Worm (Caenorhabditis elegans) whole organism, mixed stage, embryonic: ENCODE measurements around the gene Y2H9A.6.
"Not testable (repeated sequence)": the region's sequence is repeated elsewhere in the genome, so short reads cannot be mapped to it uniquely, and the experiment has no call there.

Experiments
- M03D4.4 ChIP-seq: sonication (generic microtip); optimal IDR thresholded peaks from 2 replicates; lab custom pipeline; 2017; ENCODE audit warnings: mild to moderate bottlenecking, missing genetic modification characterization, missing compliant biosample characterization
- bed-3 ChIP-seq: fragments of 200-800 bp; sonication (Bioruptor generic); optimal IDR thresholded peaks from 3 replicates; lab custom pipeline; 2018; ENCODE audit warnings: mild to moderate bottlenecking, missing genetic modification characterization, moderate library complexity, missing compliant biosample characterization
- blmp-1 ChIP-seq: fragments of 150-350 bp; optimal IDR thresholded peaks from 2 replicates; lab custom pipeline; 2014; ENCODE audit warnings: missing biosample characterization, missing genetic modification characterization
- ceh-39 ChIP-seq: fragments of 150-350 bp; optimal IDR thresholded peaks from 2 replicates; lab custom pipeline; 2014; ENCODE audit warnings: missing biosample characterization, missing genetic modification characterization
- ceh-43 ChIP-seq: fragments of 200-800 bp; sonication (Bioruptor generic); optimal IDR thresholded peaks from 2 replicates; lab custom pipeline; 2018; ENCODE audit warnings: mild to moderate bottlenecking, missing genetic modification characterization, moderate library complexity, missing compliant biosample characterization
- ceh-83 ChIP-seq: fragments of 200-800 bp; sonication (Bioruptor generic); optimal IDR thresholded peaks from 2 replicates; lab custom pipeline; 2018; ENCODE audit warnings: mild to moderate bottlenecking, missing genetic modification characterization, missing compliant biosample characterization
- ces-1 ChIP-seq: fragments of 150-350 bp; optimal IDR thresholded peaks from 2 replicates; lab custom pipeline; 2014; ENCODE audit warnings: missing biosample characterization, missing genetic modification reagents, missing genetic modification characterization
- cnd-1 ChIP-seq: fragments of 200-800 bp; sonication (Bioruptor generic); optimal IDR thresholded peaks from 2 replicates; lab custom pipeline; 2018; ENCODE audit warnings: mild to moderate bottlenecking, missing genetic modification characterization, missing compliant biosample characterization
- drap-1 ChIP-seq: fragments of 200-800 bp; sonication (Bioruptor generic); optimal IDR thresholded peaks from 3 replicates; lab custom pipeline; 2018; ENCODE audit warnings: mild to moderate bottlenecking, missing genetic modification characterization, missing compliant biosample characterization
- elt-1 ChIP-seq: sonication (generic microtip); optimal IDR thresholded peaks from 2 replicates; lab custom pipeline; 2017; ENCODE audit warnings: missing genetic modification characterization, mild to moderate bottlenecking, missing compliant biosample characterization, antibody characterized with exemption, moderate library complexity, borderline replicate concordance; ENCODE audit not compliant: insufficient read depth
- elt-3 ChIP-seq: fragments of 150-350 bp; optimal IDR thresholded peaks from 2 replicates; lab custom pipeline; 2014; ENCODE audit warnings: missing biosample characterization, missing genetic modification characterization
- flh-1 ChIP-seq: fragments of 200-800 bp; sonication (Bioruptor generic); optimal IDR thresholded peaks from 2 replicates; lab custom pipeline; 2018; ENCODE audit warnings: mild to moderate bottlenecking, missing genetic modification characterization, moderate library complexity, missing compliant biosample characterization
- ham-2 ChIP-seq: fragments of 200-800 bp; sonication (Bioruptor generic); optimal IDR thresholded peaks from 2 replicates; lab custom pipeline; 2018; ENCODE audit warnings: mild to moderate bottlenecking, missing genetic modification characterization, missing compliant biosample characterization
- hlh-1 ChIP-seq: fragments of 150-350 bp; optimal IDR thresholded peaks from 2 replicates; lab custom pipeline; 2014; ENCODE audit warnings: missing biosample characterization, missing genetic modification reagents, missing genetic modification characterization
- lin-13 ChIP-seq: fragments of 150-350 bp; optimal IDR thresholded peaks from 2 replicates; lab custom pipeline; 2014; ENCODE audit warnings: missing biosample characterization, missing genetic modification characterization
- lin-32 ChIP-seq: fragments of 200-800 bp; sonication (Bioruptor generic); optimal IDR thresholded peaks from 2 replicates; lab custom pipeline; 2018; ENCODE audit warnings: mild to moderate bottlenecking, missing genetic modification characterization, missing compliant biosample characterization
- lsy-2 ChIP-seq: fragments of 150-350 bp; optimal IDR thresholded peaks from 2 replicates; lab custom pipeline; 2014; ENCODE audit warnings: missing biosample characterization, missing genetic modification characterization
- mab-5 ChIP-seq: fragments of 150-350 bp; optimal IDR thresholded peaks from 2 replicates; lab custom pipeline; 2014; ENCODE audit warnings: missing biosample characterization, missing genetic modification characterization
- mep-1 ChIP-seq: fragments of 150-350 bp; optimal IDR thresholded peaks from 2 replicates; lab custom pipeline; 2017; ENCODE audit warnings: missing biosample characterization, missing genetic modification reagents, missing genetic modification characterization, inconsistent platforms
- mls-2 ChIP-seq: sonication (generic microtip); optimal IDR thresholded peaks from 2 replicates; lab custom pipeline; 2016; ENCODE audit warnings: mild to moderate bottlenecking, missing genetic modification characterization, moderate library complexity, missing compliant biosample characterization
- nhr-12 ChIP-seq: fragments of 150-350 bp; optimal IDR thresholded peaks from 2 replicates; lab custom pipeline; 2014; ENCODE audit warnings: missing biosample characterization, missing genetic modification characterization
- nhr-2 ChIP-seq: fragments of 150-350 bp; optimal IDR thresholded peaks from 2 replicates; lab custom pipeline; 2014; ENCODE audit warnings: missing biosample characterization, missing genetic modification characterization
- nhr-237 ChIP-seq: fragments of 150-350 bp; optimal IDR thresholded peaks from 2 replicates; lab custom pipeline; 2014; ENCODE audit warnings: missing biosample characterization, missing genetic modification characterization
- nhr-28 ChIP-seq: fragments of 150-350 bp; optimal IDR thresholded peaks from 2 replicates; lab custom pipeline; 2014; ENCODE audit warnings: missing biosample characterization, missing genetic modification characterization
- nhr-76 ChIP-seq: sonication (generic microtip); optimal IDR thresholded peaks from 2 replicates; lab custom pipeline; 2017; ENCODE audit warnings: missing biosample characterization, missing genetic modification characterization
- pha-4 ChIP-seq: fragments of 150-350 bp; optimal IDR thresholded peaks from 2 replicates; lab custom pipeline; 2018; ENCODE audit warnings: missing biosample characterization, missing genetic modification reagents, missing genetic modification characterization
- sem-2 ChIP-seq: fragments of 200-800 bp; sonication (Bioruptor generic); optimal IDR thresholded peaks from 2 replicates; lab custom pipeline; 2018; ENCODE audit warnings: mild to moderate bottlenecking, missing genetic modification characterization, missing compliant biosample characterization
- snpc-4 ChIP-seq: fragments of 150-350 bp; optimal IDR thresholded peaks from 2 replicates; lab custom pipeline; 2014; ENCODE audit warnings: missing biosample characterization, missing genetic modification characterization
- sptf-1 ChIP-seq: sonication (generic microtip); optimal IDR thresholded peaks from 2 replicates; lab custom pipeline; 2017; ENCODE audit warnings: mild to moderate bottlenecking, missing genetic modification characterization, moderate library complexity, missing compliant biosample characterization
- tbx-8 ChIP-seq: fragments of 200-800 bp; sonication (Bioruptor generic); optimal IDR thresholded peaks from 2 replicates; lab custom pipeline; 2018; ENCODE audit warnings: mild to moderate bottlenecking, missing genetic modification characterization, moderate library complexity, missing compliant biosample characterization
- unc-120 ChIP-seq: sonication (generic microtip); optimal IDR thresholded peaks from 2 replicates; lab custom pipeline; 2017; ENCODE audit warnings: missing genetic modification characterization, missing compliant biosample characterization; ENCODE audit not compliant: poor library complexity, severe bottlenecking
- unc-39 ChIP-seq: fragments of 150-350 bp; optimal IDR thresholded peaks from 2 replicates; lab custom pipeline; 2014; ENCODE audit warnings: missing biosample characterization, missing genetic modification characterization
- unc-62 ChIP-seq: fragments of 150-350 bp; optimal IDR thresholded peaks from 2 replicates; lab custom pipeline; 2014; ENCODE audit warnings: missing biosample characterization, missing genetic modification reagents, missing genetic modification characterization
- zip-8 ChIP-seq: fragments of 150-350 bp; optimal IDR thresholded peaks from 2 replicates; lab custom pipeline; 2014; ENCODE audit warnings: missing biosample characterization, missing genetic modification characterization
- ztf-11 ChIP-seq: fragments of 150-350 bp; optimal IDR thresholded peaks from 2 replicates; lab custom pipeline; 2014; ENCODE audit warnings: missing biosample characterization, missing genetic modification characterization

Gene Y2H9A.6

DNA sequence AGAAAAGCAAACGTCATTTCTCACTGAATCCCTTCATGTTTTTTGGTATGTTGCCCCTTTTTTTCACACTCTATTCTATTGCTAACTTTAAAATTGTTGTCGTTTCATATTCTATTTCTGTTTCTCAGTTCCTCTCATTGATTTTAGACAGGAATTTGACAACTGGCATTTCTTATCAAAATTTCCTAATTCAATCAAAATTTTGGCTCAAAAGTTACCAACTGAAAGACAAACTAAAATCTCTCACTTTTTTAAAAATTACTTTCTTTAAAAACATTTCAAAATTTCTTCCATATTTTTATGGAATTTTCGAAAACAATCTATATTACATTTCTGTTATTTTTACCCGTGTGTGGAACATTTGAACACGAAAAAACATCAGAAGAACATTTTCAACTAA lies at the start of gene Y2H9A.6:
Y2H9A.6 (plus strand) TSS at position 301 of the 400 bp plus-strand sequence.
- not testable (repeated sequence) for TF ChIP-seq mab-5; hlh-1 (tag; lab: Kevin White, UChicago); lin-13 (tag; lab: Kevin White, UChicago)

DNA sequence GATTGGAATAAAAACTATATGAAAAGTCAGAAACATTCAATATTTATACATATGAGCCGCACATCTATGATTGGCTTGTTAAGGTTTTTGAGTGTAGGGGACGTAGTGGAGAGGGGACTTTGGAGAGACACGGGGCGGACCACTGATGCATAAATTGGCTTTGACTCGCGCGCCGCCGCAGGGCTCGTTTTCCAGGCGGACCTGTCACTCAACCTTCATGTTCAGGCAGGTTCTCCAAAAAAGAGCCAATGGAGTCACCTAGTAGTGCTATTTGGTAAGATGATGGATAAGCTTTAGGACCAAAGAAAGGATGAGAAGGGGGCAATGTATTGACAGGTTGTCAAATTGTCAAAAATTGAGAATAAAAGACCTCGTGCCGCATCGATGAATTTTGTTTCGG lies 48.7 kb upstream of the Y2H9A.6 start:
- TF ChIP-seq unc-62 (GFP tag; lab: Kevin White, UChicago): peak; percentile 64
- TF ChIP-seq ces-1: peak; percentile 12
- peak; percentile 2 for TF ChIP-seq sptf-1
- TF ChIP-seq nhr-76: no peak
- TF ChIP-seq, all 35 proteins: peak for 3

DNA sequence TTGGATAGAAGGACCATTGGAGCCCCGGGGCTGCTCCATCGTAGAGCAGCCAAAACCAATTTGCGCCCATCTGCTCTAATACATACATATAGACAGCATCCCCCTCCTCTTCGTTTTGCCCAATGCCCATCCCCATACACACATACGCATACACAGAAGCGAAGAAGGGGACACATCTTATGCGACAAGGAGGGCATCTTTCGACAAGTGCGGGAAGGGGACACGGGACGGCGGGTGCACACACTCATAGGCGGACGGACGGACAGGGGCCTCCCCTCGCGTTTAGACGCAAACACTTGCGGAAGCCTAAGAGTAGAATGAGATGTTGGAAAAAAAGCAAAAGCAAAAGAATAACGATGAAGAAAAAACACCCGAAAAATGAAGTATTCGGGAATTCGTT lies 47.2 kb upstream of the Y2H9A.6 start:
- TF ChIP-seq drap-1 (GFP tag; lab: Kevin White, UChicago) (peak; percentile 51), hlh-1 (tag; lab: Kevin White, UChicago) (peak; percentile 55), sem-2 (no peak), lin-32 (GFP tag; lab: Kevin White, UChicago) (no peak), ceh-39 (tag; lab: Kevin White, UChicago) (no peak), ztf-11 (tag; lab: Kevin White, UChicago) (no peak), nhr-237 (no peak), mep-1 (tag; lab: Kevin White, UChicago) (peak; percentile 55), nhr-76 (no peak), ces-1 (peak; percentile 74), ceh-43 (GFP tag; lab: Kevin White, UChicago) (no peak), bed-3 (GFP tag; lab: Kevin White, UChicago) (no peak), nhr-28 (tag; lab: Kevin White, UChicago) (no peak), lsy-2 (tag; lab: Kevin White, UChicago) (no peak), ham-2 (GFP tag; lab: Kevin White, UChicago) (peak; percentile 27), snpc-4 (no peak), M03D4.4 (tag; lab: Kevin White, UChicago) (peak; percentile 66), nhr-2 (tag; lab: Kevin White, UChicago) (peak; percentile 48), ceh-83 (GFP tag; lab: Kevin White, UChicago) (no peak), elt-1 (tag; lab: Kevin White, UChicago) (no peak), lin-13 (tag; lab: Kevin White, UChicago) (no peak), unc-120 (tag; lab: Kevin White, UChicago) (peak; percentile 66), elt-3 (tag; lab: Kevin White, UChicago) (no peak), cnd-1 (tag; lab: Kevin White, UChicago) (peak; percentile 49), blmp-1 (tag; lab: Kevin White, UChicago) (no peak), flh-1 (GFP tag; lab: Kevin White, UChicago) (no peak), mls-2 (peak; percentile 74), zip-8 (tag; lab: Kevin White, UChicago) (no peak), unc-39 (tag; lab: Kevin White, UChicago) (no peak), tbx-8 (GFP tag; lab: Kevin White, UChicago) (peak; percentile 45), unc-62 (GFP tag; lab: Kevin White, UChicago) (peak; percentile 15), pha-4 (tag; lab: Kevin White, UChicago) (no peak), mab-5 (no peak), nhr-12 (tag; lab: Kevin White, UChicago) (no peak), sptf-1 (peak; percentile 81)

DNA sequence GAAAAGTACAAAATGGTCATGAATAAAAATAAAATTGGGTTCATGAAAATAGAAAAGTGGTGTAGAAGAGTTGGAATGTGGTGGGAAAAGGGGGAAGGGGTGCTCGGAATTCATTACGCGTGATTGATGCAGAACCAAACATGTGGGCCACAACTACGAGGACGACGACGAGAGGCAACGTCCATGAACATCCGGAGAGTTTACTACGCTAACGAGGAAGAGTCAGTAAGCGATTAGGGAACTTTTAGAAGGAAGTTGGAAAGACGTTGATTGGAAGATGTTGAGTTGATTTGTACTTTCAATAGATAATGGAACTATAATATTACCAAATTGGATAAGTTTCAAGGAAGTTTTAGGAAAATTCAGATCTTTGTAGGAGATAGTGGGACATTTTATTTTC lies 42.0 kb upstream of the Y2H9A.6 start:
- TF ChIP-seq drap-1 (GFP tag; lab: Kevin White, UChicago) (no peak), sptf-1 (no peak), ceh-83 (GFP tag; lab: Kevin White, UChicago) (no peak), elt-1 (tag; lab: Kevin White, UChicago) (no peak), ces-1 (peak; percentile 65), nhr-28 (tag; lab: Kevin White, UChicago) (no peak), ceh-39 (tag; lab: Kevin White, UChicago) (no peak), elt-3 (tag; lab: Kevin White, UChicago) (no peak)
